Worm (Caenorhabditis elegans): Measurements from ENCODE around the gene srw-26.

Gene srw-26

DNA sequence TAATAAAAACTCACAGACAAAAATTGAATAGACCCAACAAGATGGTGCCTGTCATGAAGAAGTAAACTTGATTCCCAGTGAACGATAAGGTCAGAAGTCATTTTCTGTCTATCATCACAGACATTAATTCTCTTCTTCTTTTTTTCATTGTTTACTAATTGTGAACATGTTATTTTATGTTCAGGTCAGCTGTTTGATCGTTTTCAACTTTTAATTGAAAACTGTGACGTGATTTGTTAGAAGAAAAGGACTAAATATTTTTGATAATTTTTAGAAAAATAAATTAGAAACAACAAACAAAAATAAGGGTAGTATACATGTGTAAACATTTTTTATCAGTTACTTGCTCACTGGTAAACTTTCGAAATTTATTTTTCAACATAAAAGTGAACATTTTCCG is 37.4 kb upstream of the srw-26 start, which contains the start of gene F36G9.7:
F36G9.7 (minus strand) TSS at position 101 of the 400 bp plus-strand sequence.
- TF ChIP-seq blmp-1 (tag; optimal IDR thresholded peaks at IDR 0.05) = no peak
- no peak for TF ChIP-seq zip-8 (tag; optimal IDR thresholded peaks at IDR 0.05)
- no peak for TF ChIP-seq ceh-39 (tag; optimal IDR thresholded peaks at IDR 0.05)
- no peak for TF ChIP-seq M03D4.4 (tag; optimal IDR thresholded peaks at IDR 0.05)
- TF ChIP-seq sptf-1 (tag; optimal IDR thresholded peaks at IDR 0.05) = no peak
- TF ChIP-seq unc-39 (tag; optimal IDR thresholded peaks at IDR 0.05) = no peak
- no peak for TF ChIP-seq pha-4 (tag; optimal IDR thresholded peaks at IDR 0.05)
- no peak for TF ChIP-seq lin-13 (tag; optimal IDR thresholded peaks at IDR 0.05)
- TF ChIP-seq drap-1 (GFP tag; optimal IDR thresholded peaks at IDR 0.05) = no peak
- no peak for TF ChIP-seq nhr-76 (tag; optimal IDR thresholded peaks at IDR 0.05)
- no peak for TF ChIP-seq nhr-28 (tag; optimal IDR thresholded peaks at IDR 0.05)
- no peak for TF ChIP-seq unc-62 (GFP tag; optimal IDR thresholded peaks at IDR 0.05)
- no peak for TF ChIP-seq elt-3 (tag; optimal IDR thresholded peaks at IDR 0.05)
- no peak for TF ChIP-seq ham-2 (GFP tag; optimal IDR thresholded peaks at IDR 0.05)
- TF ChIP-seq nhr-2 (tag; optimal IDR thresholded peaks at IDR 0.05) = no peak
- TF ChIP-seq nhr-237 (tag; optimal IDR thresholded peaks at IDR 0.05) = no peak

DNA sequence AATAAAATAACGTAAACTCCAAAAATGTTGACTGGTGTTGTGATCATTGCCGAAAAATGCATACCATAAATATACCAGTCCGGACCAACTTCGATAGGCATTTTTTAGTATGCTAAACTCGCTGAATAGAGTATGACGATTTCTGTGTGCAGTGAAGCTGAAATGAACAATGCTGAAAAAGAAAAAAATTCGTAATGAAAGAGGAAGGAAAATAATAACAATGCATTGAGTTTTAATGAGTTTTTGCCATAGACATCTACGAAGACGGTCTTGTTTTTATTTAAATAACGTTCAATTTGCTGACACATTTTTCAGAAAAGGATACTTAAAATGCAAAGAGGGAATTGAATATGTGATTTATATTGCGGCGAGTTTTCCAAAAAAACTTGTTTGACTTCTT is 35.3 kb upstream of the srw-26 start, which contains the start of gene sri-1:
sri-1 (minus strand) TSS at position 101 of the 400 bp plus-strand sequence.
- TF ChIP-seq pha-4 (tag; optimal IDR thresholded peaks at IDR 0.05) (no peak), unc-39 (tag; optimal IDR thresholded peaks at IDR 0.05) (no peak), nhr-2 (tag; optimal IDR thresholded peaks at IDR 0.05) (no peak)

DNA sequence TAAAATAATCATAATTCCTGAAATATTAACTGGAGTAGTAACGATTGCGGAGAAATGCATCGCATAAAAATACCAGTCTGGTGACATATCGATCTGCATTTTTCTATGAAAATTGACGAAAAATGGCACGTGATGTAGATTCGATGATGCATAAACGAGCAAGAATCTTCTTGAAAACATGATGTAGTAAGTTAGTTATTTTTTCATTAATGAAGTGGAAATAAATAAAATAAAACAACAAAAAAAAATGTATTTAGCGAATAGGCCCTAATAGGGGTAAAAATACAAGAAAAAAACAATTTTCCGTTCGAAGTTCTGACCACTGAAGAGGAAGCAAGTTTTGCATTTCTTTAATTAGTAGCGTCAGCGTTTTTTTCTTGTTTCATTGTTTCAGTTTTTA is 32.8 kb upstream of the srw-26 start, which contains the start of gene sri-2:
sri-2 (minus strand) TSS at position 101 of the 400 bp plus-strand sequence.
- TF ChIP-seq nhr-2 (tag; optimal IDR thresholded peaks at IDR 0.05) = no peak
- TF ChIP-seq mep-1 (tag; optimal IDR thresholded peaks at IDR 0.05) = no peak
- no peak for TF ChIP-seq mab-5 (tag; optimal IDR thresholded peaks at IDR 0.05)
- TF ChIP-seq unc-62 (GFP tag; optimal IDR thresholded peaks at IDR 0.05) = no peak
- TF ChIP-seq nhr-12 (tag; optimal IDR thresholded peaks at IDR 0.05) = no peak
- TF ChIP-seq ceh-83 (GFP tag; optimal IDR thresholded peaks at IDR 0.05) = no peak
- no peak for TF ChIP-seq nhr-28 (tag; optimal IDR thresholded peaks at IDR 0.05)
- TF ChIP-seq lin-32 (GFP tag; optimal IDR thresholded peaks at IDR 0.05) = no peak
- TF ChIP-seq pha-4 (tag; optimal IDR thresholded peaks at IDR 0.05) = no peak
- TF ChIP-seq elt-1 (tag; optimal IDR thresholded peaks at IDR 0.05; ENCODE audit: borderline replicate concordance, insufficient read depth) = no peak
- TF ChIP-seq nhr-237 (tag; optimal IDR thresholded peaks at IDR 0.05) = no peak
- no peak for TF ChIP-seq drap-1 (GFP tag; optimal IDR thresholded peaks at IDR 0.05)
- no peak for TF ChIP-seq blmp-1 (tag; optimal IDR thresholded peaks at IDR 0.05)
- TF ChIP-seq M03D4.4 (tag; optimal IDR thresholded peaks at IDR 0.05) = no peak
- no peak for TF ChIP-seq ceh-39 (tag; optimal IDR thresholded peaks at IDR 0.05)
- no peak for TF ChIP-seq mls-2 (tag; optimal IDR thresholded peaks at IDR 0.05)

DNA sequence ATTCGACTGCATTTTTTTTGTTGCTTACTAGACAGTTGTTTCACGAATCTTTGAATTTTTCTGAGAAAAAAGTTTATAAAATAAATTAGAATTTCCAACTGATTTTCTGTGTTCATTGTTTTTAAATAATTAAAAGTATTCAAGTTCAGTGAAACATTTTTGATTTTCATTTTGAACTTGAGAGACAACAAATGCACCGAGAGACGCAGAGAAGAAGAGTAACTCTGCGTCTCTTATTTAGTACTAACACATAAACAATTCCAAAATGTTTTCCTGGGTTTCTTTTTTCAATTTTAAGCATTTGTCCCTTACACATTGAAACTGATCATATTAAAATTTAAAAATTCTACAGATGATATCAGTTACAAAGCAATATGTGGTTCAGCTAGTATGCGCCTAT is 27.2 kb upstream of the srw-26 start:
- no peak for TF ChIP-seq M03D4.4 (tag; optimal IDR thresholded peaks at IDR 0.05)
- no peak for TF ChIP-seq mls-2 (tag; optimal IDR thresholded peaks at IDR 0.05)

DNA sequence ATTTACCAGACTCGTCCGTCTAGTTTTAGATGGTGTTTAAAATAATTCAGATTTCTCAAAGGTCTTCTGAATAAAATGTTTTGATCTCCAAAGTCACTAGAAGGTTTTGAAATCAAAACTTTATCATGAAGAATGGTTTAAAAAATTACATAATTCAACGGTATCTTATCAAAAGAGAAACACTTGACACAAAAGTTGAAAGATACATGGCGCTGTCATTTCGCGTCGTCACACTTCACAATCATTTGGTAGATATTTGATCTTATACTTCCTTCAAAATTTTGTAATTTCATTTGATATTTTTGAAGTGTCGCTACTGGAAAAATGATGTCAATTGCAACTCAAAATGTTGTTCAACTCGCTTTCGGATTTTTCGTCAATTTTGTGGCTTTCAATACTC is 24.8 kb upstream of the srw-26 start, which contains the start of gene F36G9.3:
F36G9.3 (plus strand) TSS at position 301 of the 400 bp plus-strand sequence.
- TF ChIP-seq lin-13 (tag; optimal IDR thresholded peaks at IDR 0.05) = no peak

DNA sequence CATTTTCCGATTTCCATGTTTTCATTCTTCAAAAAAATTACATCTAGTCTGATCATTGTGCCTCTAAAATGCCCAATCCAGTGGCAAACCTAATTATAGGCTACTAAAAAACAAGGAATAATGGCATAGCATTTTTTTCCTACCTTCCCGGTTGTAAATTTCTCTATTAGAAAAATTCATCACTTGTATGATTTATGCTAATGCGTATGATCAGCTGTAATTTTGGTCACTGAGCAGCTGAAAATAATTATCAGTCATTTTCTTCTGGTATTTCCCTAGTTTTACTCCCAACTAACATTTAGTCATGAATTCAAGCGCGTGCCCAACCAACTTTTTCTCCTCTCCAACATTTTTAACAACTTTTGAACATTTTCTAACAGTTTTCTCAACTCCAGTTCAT is 23.2 kb upstream of the srw-26 start, which contains the start of gene srh-186:
srh-186 (plus strand) TSS at position 301 of the 400 bp plus-strand sequence.
- TF ChIP-seq bed-3 (GFP tag; optimal IDR thresholded peaks at IDR 0.05) (no peak), nhr-2 (tag; optimal IDR thresholded peaks at IDR 0.05) (no peak), blmp-1 (tag; optimal IDR thresholded peaks at IDR 0.05) (no peak), ztf-11 (tag; optimal IDR thresholded peaks at IDR 0.05) (no peak), unc-39 (tag; optimal IDR thresholded peaks at IDR 0.05) (no peak), drap-1 (GFP tag; optimal IDR thresholded peaks at IDR 0.05) (no peak), hlh-1 (tag; optimal IDR thresholded peaks at IDR 0.05) (no peak), M03D4.4 (tag; optimal IDR thresholded peaks at IDR 0.05) (no peak), ham-2 (GFP tag; optimal IDR thresholded peaks at IDR 0.05) (no peak), nhr-76 (tag; optimal IDR thresholded peaks at IDR 0.05) (no peak), elt-1 (tag; optimal IDR thresholded peaks at IDR 0.05; ENCODE audit: borderline replicate concordance, insufficient read depth) (no peak), lin-13 (tag; optimal IDR thresholded peaks at IDR 0.05) (no peak), mep-1 (tag; optimal IDR thresholded peaks at IDR 0.05) (no peak), zip-8 (tag; optimal IDR thresholded peaks at IDR 0.05) (no peak), tbx-8 (GFP tag; optimal IDR thresholded peaks at IDR 0.05) (no peak), mls-2 (tag; optimal IDR thresholded peaks at IDR 0.05) (no peak), mab-5 (tag; optimal IDR thresholded peaks at IDR 0.05) (no peak)
